Worm (Caenorhabditis elegans) whole organism, L4 larva: ENCODE data around the gene Y54F10AR.1.

ENCODE experiments used
- aly-2 ChIP-seq: sonication (generic microtip); optimal IDR thresholded peaks from 2 replicates; lab custom pipeline; 2018; ENCODE audit warnings: missing biosample characterization, missing genetic modification characterization
- egl-27 ChIP-seq: sonication (generic microtip); optimal IDR thresholded peaks from 3 replicates; lab custom pipeline; 2017; ENCODE audit warnings: missing biosample characterization, missing genetic modification reagents, missing genetic modification characterization
- zip-11 ChIP-seq: fragments of 200-800 bp; sonication (Bioruptor generic); IDR thresholded peaks from 2 replicates; pipeline ENCODE4 v1.3.6; 2022; ENCODE audit warnings: missing genetic modification characterization, missing compliant biosample characterization

DNA sequence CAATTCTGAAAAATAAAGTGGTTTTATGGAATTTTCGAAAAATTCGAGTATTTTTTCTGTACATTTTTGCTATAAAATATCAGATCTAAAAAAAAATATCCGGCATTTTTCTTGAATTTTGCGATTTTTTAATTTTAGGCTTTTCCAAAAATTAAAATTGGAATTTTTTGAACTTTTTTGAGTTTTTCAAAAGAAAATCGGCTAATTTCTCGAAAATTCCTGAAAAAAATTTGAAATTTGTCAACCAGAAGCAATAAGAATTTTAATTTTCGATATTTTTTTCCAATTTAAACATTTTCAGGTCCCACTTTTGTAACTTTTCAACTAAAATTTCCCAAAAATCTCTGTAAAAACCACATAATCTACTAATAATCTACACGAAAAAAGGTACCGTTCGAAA lies 28.2 kb upstream of the Y54F10AR.1 start, which contains the start of gene Y71H2B.11:
- TF ChIP-seq egl-27 (tag; lab: Kevin White, UChicago) (no peak), aly-2 (tag; lab: Kevin White, UChicago) (no peak), zip-11 (GFP tag; lab: Robert Waterston, UW) (no peak)
